Worm (Caenorhabditis elegans) whole organism, late embryonic: ENCODE results near the gene cyl-1.
A peak's percentile ranks its signal among the peaks of the same experiment; 100 is the strongest.

Source experiments
- C08G9.2 ChIP-seq: sonication (generic microtip); optimal IDR thresholded peaks from 2 replicates; lab custom pipeline; 2016; ENCODE audit warnings: mild to moderate bottlenecking, missing genetic modification characterization, moderate library complexity, missing compliant biosample characterization
- C38D4.7 ChIP-seq: fragments of 200-800 bp; sonication (Bioruptor generic); optimal IDR thresholded peaks from 2 replicates; lab custom pipeline; 2018; ENCODE audit warnings: mild to moderate bottlenecking, missing genetic modification characterization, moderate library complexity, missing compliant biosample characterization
- F13H6.1 ChIP-seq: sonication (generic microtip); optimal IDR thresholded peaks from 2 replicates; lab custom pipeline; 2016; ENCODE audit warnings: missing genetic modification characterization, missing compliant biosample characterization
- K02D7.2 ChIP-seq: sonication (generic microtip); optimal IDR thresholded peaks from 2 replicates; lab custom pipeline; 2017; ENCODE audit warnings: mild to moderate bottlenecking, missing genetic modification characterization, missing compliant biosample characterization
- T23F11.4 ChIP-seq: fragments of 200-800 bp; sonication (Bioruptor generic); optimal IDR thresholded peaks from 2 replicates; lab custom pipeline; 2018; ENCODE audit warnings: mild to moderate bottlenecking, missing genetic modification characterization, missing compliant biosample characterization
- ama-1 ChIP-seq: fragments of 150-350 bp; optimal IDR thresholded peaks from 2 replicates; lab custom pipeline; 2014
- ceh-18 ChIP-seq: sonication (generic microtip); optimal IDR thresholded peaks from 2 replicates; lab custom pipeline; 2016; ENCODE audit warnings: missing genetic modification characterization, missing compliant biosample characterization
- ceh-19 ChIP-seq: fragments of 200-800 bp; sonication (Bioruptor generic); optimal IDR thresholded peaks from 2 replicates; lab custom pipeline; 2018; ENCODE audit warnings: mild to moderate bottlenecking, missing genetic modification characterization, missing compliant biosample characterization
- ceh-22 ChIP-seq: sonication (generic microtip); optimal IDR thresholded peaks from 2 replicates; lab custom pipeline; 2017; ENCODE audit warnings: missing biosample characterization, missing genetic modification characterization
- ceh-31 ChIP-seq: sonication (generic microtip); optimal IDR thresholded peaks from 2 replicates; lab custom pipeline; 2016; ENCODE audit warnings: missing genetic modification characterization, missing compliant biosample characterization
- ceh-34 ChIP-seq: sonication (generic microtip); optimal IDR thresholded peaks from 2 replicates; lab custom pipeline; 2016; ENCODE audit warnings: mild to moderate bottlenecking, missing genetic modification characterization, missing compliant biosample characterization
- ceh-45 ChIP-seq: fragments of 200-800 bp; sonication (Bioruptor generic); IDR thresholded peaks from 2 replicates; pipeline ENCODE4 v1.3.6; 2022; ENCODE audit warnings: missing genetic modification reagents, missing genetic modification characterization, missing compliant biosample characterization
- ceh-48 ChIP-seq: sonication (generic microtip); optimal IDR thresholded peaks from 2 replicates; lab custom pipeline; 2016; ENCODE audit warnings: missing genetic modification characterization, inconsistent platforms, missing compliant biosample characterization
- ceh-9 ChIP-seq: sonication (generic microtip); optimal IDR thresholded peaks from 2 replicates; lab custom pipeline; 2016; ENCODE audit warnings: mild to moderate bottlenecking, missing genetic modification characterization, inconsistent platforms, missing compliant biosample characterization
- che-1 ChIP-seq: sonication (generic microtip); optimal IDR thresholded peaks from 2 replicates; lab custom pipeline; 2016; ENCODE audit warnings: mild to moderate bottlenecking, missing genetic modification characterization, missing compliant biosample characterization
- dmd-4 ChIP-seq: sonication (generic microtip); optimal IDR thresholded peaks from 2 replicates; lab custom pipeline; 2016; ENCODE audit warnings: borderline replicate concordance, missing genetic modification characterization, missing compliant biosample characterization
- dve-1 ChIP-seq: sonication (generic microtip); optimal IDR thresholded peaks from 2 replicates; lab custom pipeline; 2017; ENCODE audit warnings: antibody characterized with exemption, mild to moderate bottlenecking, missing genetic modification characterization, missing compliant biosample characterization
- ets-4 ChIP-seq: sonication (generic microtip); optimal IDR thresholded peaks from 2 replicates; lab custom pipeline; 2016; ENCODE audit warnings: missing genetic modification characterization, missing compliant biosample characterization
- eyg-1 ChIP-seq: sonication (generic microtip); optimal IDR thresholded peaks from 2 replicates; lab custom pipeline; 2016; ENCODE audit warnings: missing genotype, missing genetic modification characterization, missing compliant biosample characterization
- fax-1 ChIP-seq: sonication (generic microtip); optimal IDR thresholded peaks from 2 replicates; lab custom pipeline; 2016; ENCODE audit warnings: missing genotype, missing genetic modification characterization, missing compliant biosample characterization
- fkh-6 ChIP-seq: sonication (generic microtip); optimal IDR thresholded peaks from 2 replicates; lab custom pipeline; 2016; ENCODE audit warnings: missing genetic modification characterization, missing compliant biosample characterization
- gmeb-2 ChIP-seq: sonication (generic microtip); optimal IDR thresholded peaks from 2 replicates; lab custom pipeline; 2016; ENCODE audit warnings: missing genetic modification characterization, inconsistent platforms, missing compliant biosample characterization
- hlh-13 ChIP-seq: fragments of 200-800 bp; sonication (Bioruptor generic); optimal IDR thresholded peaks from 2 replicates; lab custom pipeline; 2018; ENCODE audit warnings: mild to moderate bottlenecking, missing genetic modification characterization, missing compliant biosample characterization
- hlh-8 ChIP-seq: sonication (generic microtip); optimal IDR thresholded peaks from 2 replicates; lab custom pipeline; 2016; ENCODE audit warnings: missing genotype, missing genetic modification characterization, missing compliant biosample characterization
- lin-11 ChIP-seq: fragments of 200-800 bp; sonication (Bioruptor generic); optimal IDR thresholded peaks from 2 replicates; lab custom pipeline; 2018; ENCODE audit warnings: mild to moderate bottlenecking, missing genetic modification characterization, missing compliant biosample characterization
- madf-2 ChIP-seq: sonication (generic microtip); optimal IDR thresholded peaks from 2 replicates; lab custom pipeline; 2017; ENCODE audit warnings: missing genetic modification characterization, missing compliant biosample characterization
- mec-3 ChIP-seq: sonication (generic microtip); optimal IDR thresholded peaks from 2 replicates; lab custom pipeline; 2016; ENCODE audit warnings: borderline replicate concordance, missing genetic modification characterization, missing compliant biosample characterization
- nfya-1 ChIP-seq: sonication (generic microtip); optimal IDR thresholded peaks from 2 replicates; lab custom pipeline; 2017; ENCODE audit warnings: missing genetic modification characterization, mild to moderate bottlenecking, missing compliant biosample characterization, antibody characterized with exemption, moderate library complexity
- nhr-232 ChIP-seq: sonication (generic microtip); optimal IDR thresholded peaks from 2 replicates; lab custom pipeline; 2016; ENCODE audit warnings: missing genetic modification characterization, missing compliant biosample characterization
- npax-4 ChIP-seq: sonication (generic microtip); optimal IDR thresholded peaks from 2 replicates; lab custom pipeline; 2016; ENCODE audit warnings: missing genetic modification characterization, missing compliant biosample characterization
- odd-2 ChIP-seq: sonication (generic microtip); optimal IDR thresholded peaks from 2 replicates; lab custom pipeline; 2017; ENCODE audit warnings: antibody characterized with exemption, mild to moderate bottlenecking, missing genetic modification characterization, missing compliant biosample characterization
- pha-2 ChIP-seq: sonication (generic microtip); optimal IDR thresholded peaks from 2 replicates; lab custom pipeline; 2017; ENCODE audit warnings: mild to moderate bottlenecking, missing genetic modification characterization, missing compliant biosample characterization
- pqm-1 ChIP-seq: sonication (generic microtip); optimal IDR thresholded peaks from 2 replicates; lab custom pipeline; 2016; ENCODE audit warnings: missing genetic modification characterization, missing compliant biosample characterization
- pros-1 ChIP-seq: fragments of 150-350 bp; optimal IDR thresholded peaks from 2 replicates; lab custom pipeline; 2014; ENCODE audit warnings: missing biosample characterization, missing genetic modification reagents, missing genetic modification characterization
- rnt-1 ChIP-seq: sonication (generic microtip); optimal IDR thresholded peaks from 2 replicates; lab custom pipeline; 2016; ENCODE audit warnings: missing genetic modification characterization, missing compliant biosample characterization
- sdc-2 ChIP-seq: sonication (generic microtip); optimal IDR thresholded peaks from 2 replicates; lab custom pipeline; 2016; ENCODE audit warnings: missing genotype, missing genetic modification characterization, missing compliant biosample characterization
- sox-2 ChIP-seq: fragments of 200-800 bp; sonication (Bioruptor generic); IDR thresholded peaks from 2 replicates; pipeline ENCODE4 v1.3.6; 2022; ENCODE audit warnings: missing genetic modification reagents, missing genetic modification characterization, missing compliant biosample characterization
- sox-4 ChIP-seq: sonication (generic microtip); optimal IDR thresholded peaks from 2 replicates; lab custom pipeline; 2017; ENCODE audit warnings: mild to moderate bottlenecking, missing genetic modification characterization, inconsistent platforms, missing compliant biosample characterization
- unc-3 ChIP-seq, 2 experiments: fragments of 200-800 bp in 1 of 2; sonication (Bioruptor generic) in 1 of 2; sonication (generic microtip) in 1 of 2; conservative IDR thresholded peaks in 1 of 2; optimal IDR thresholded peaks in 1 of 2; 2 replicates each; pipeline versions ENCODE4 v1.3.6 to Lab custom; 2016 to 2022; ENCODE audit warnings: missing compliant biosample characterization in 2 of 2, missing genetic modification characterization in 2 of 2, missing genetic modification reagents in 1 of 2
- unc-42 ChIP-seq: sonication (generic microtip); optimal IDR thresholded peaks from 2 replicates; lab custom pipeline; 2016; ENCODE audit warnings: missing genotype, missing genetic modification characterization, missing compliant biosample characterization
- unc-55 ChIP-seq: sonication (generic microtip); optimal IDR thresholded peaks from 2 replicates; lab custom pipeline; 2017; ENCODE audit warnings: missing biosample characterization, missing genetic modification reagents, missing genetic modification characterization
- unc-86 ChIP-seq: sonication (generic microtip); optimal IDR thresholded peaks from 2 replicates; lab custom pipeline; 2016; ENCODE audit warnings: missing genetic modification characterization, missing compliant biosample characterization
- zip-5 ChIP-seq: sonication (generic microtip); optimal IDR thresholded peaks from 2 replicates; lab custom pipeline; 2016; ENCODE audit warnings: missing genetic modification characterization, missing compliant biosample characterization
- ztf-16 ChIP-seq: sonication (generic microtip); optimal IDR thresholded peaks from 2 replicates; lab custom pipeline; 2017; ENCODE audit warnings: missing genetic modification characterization, missing compliant biosample characterization

Gene cyl-1

ce11 chrV:11989861-11990260 is 3.7 kb downstream of the cyl-1 start:
- TF ChIP-seq nhr-232 (tag; lab: Kevin White, UChicago) (no peak), dve-1 (tag; lab: Kevin White, UChicago) (no peak), rnt-1 (tag; lab: Kevin White, UChicago) (no peak), dmd-4 (tag; lab: Kevin White, UChicago) (no peak), unc-3 (GFP tag; conservative IDR thresholded peaks at IDR 0.05; lab: Robert Waterston, UW) (no peak), unc-3 (tag; optimal IDR thresholded peaks at IDR 0.05; lab: Kevin White, UChicago) (no peak), ceh-34 (tag; lab: Kevin White, UChicago) (no peak), ceh-22 (no peak), sdc-2 (no peak), lin-11 (tag; lab: Kevin White, UChicago) (no peak), eyg-1 (tag; lab: Kevin White, UChicago) (no peak), ztf-16 (tag; lab: Kevin White, UChicago) (no peak), ceh-9 (no peak)

ce11 chrV:11986078-11986869 is 7.2 kb downstream of the cyl-1 start:
- TF ChIP-seq zip-5 (tag; lab: Kevin White, UChicago) = no peak
- TF ChIP-seq fax-1 = no peak
- no peak for TF ChIP-seq sox-4
- TF ChIP-seq pros-1 = no peak
- peak; percentile 96 for TF ChIP-seq unc-42 (tag; lab: Kevin White, UChicago)
- TF ChIP-seq, all 69 proteins: peak for 1

- TF ChIP-seq ceh-48 (tag; lab: Kevin White, UChicago) = no peak
- TF ChIP-seq sdc-2 = no peak
- no peak for TF ChIP-seq odd-2 (tag; lab: Kevin White, UChicago)
- no peak for TF ChIP-seq npax-4 (tag; lab: Kevin White, UChicago)
- no peak for TF ChIP-seq madf-2
- no peak for TF ChIP-seq fkh-6 (tag; lab: Kevin White, UChicago)
- TF ChIP-seq, all 69 proteins: peak for 0
Measured at ce11 chrV:11985384-11985783, 8.1 kb downstream of the cyl-1 start, which contains the start of gene mans-2. TSS of gene mans-2 (minus strand) at chrV:11985484.

- TF ChIP-seq K02D7.2 (tag; lab: Kevin White, UChicago) (no peak), C08G9.2 (tag; lab: Kevin White, UChicago) (no peak), ceh-18 (no peak), unc-86 (tag; lab: Kevin White, UChicago) (no peak), sox-2 (GFP tag; lab: Robert Waterston, UW) (no peak), hlh-8 (tag; lab: Kevin White, UChicago) (no peak), npax-4 (tag; lab: Kevin White, UChicago) (no peak), unc-42 (tag; lab: Kevin White, UChicago) (no peak), pha-2 (no peak), ceh-34 (tag; lab: Kevin White, UChicago) (peak; percentile 41), hlh-13 (GFP tag; lab: Kevin White, UChicago) (no peak), sox-4 (no peak), sdc-2 (no peak), fax-1 (no peak), pqm-1 (tag; lab: Kevin White, UChicago) (no peak), unc-55 (GFP tag; lab: Kevin White, UChicago) (no peak), T23F11.4 (no peak), che-1 (no peak), nfya-1 (peak; percentile 48), fkh-6 (tag; lab: Kevin White, UChicago) (no peak), odd-2 (tag; lab: Kevin White, UChicago) (no peak), mec-3 (no peak), ama-1 (lab: Kevin White, UChicago) (peak; percentile 18), ceh-45 (GFP tag; lab: Robert Waterston, UW) (no peak), ceh-31 (tag; lab: Kevin White, UChicago) (peak; percentile 42), ceh-48 (tag; lab: Kevin White, UChicago) (no peak), F13H6.1 (no peak), ets-4 (tag; lab: Kevin White, UChicago) (no peak), dve-1 (tag; lab: Kevin White, UChicago) (no peak), C38D4.7 (GFP tag; lab: Kevin White, UChicago) (no peak), rnt-1 (tag; lab: Kevin White, UChicago) (no peak), eyg-1 (tag; lab: Kevin White, UChicago) (no peak), ceh-19 (no peak), gmeb-2 (tag; lab: Kevin White, UChicago) (no peak)
Measured at ce11 chrV:11982309-11982708, 11.2 kb downstream of the cyl-1 start, which contains the start of gene rpt-1. TSS of gene rpt-1 (minus strand) at chrV:11982397.
